Fruit fly (Drosophila melanogaster) whole organism, embryonic: ENCODE measurements around the gene rols.

ENCODE experiments used
- Aef1 ChIP-seq: fragments of 200-800 bp; sonication (Bioruptor generic); IDR thresholded peaks from 3 replicates; pipeline ENCODE4 v1.3.6; 2022; ENCODE audit warnings: missing biosample characterization, missing genetic modification characterization
- Asciz ChIP-seq: fragments of 200-800 bp; sonication (Bioruptor generic); optimal IDR thresholded peaks from 2 replicates; lab custom pipeline; 2017; ENCODE audit warnings: missing biosample characterization, mild to moderate bottlenecking, missing genetic modification characterization, missing genetic modification reagents
- B-H2 ChIP-seq: fragments of 200-800 bp; sonication (Bioruptor generic); optimal IDR thresholded peaks from 2 replicates; lab custom pipeline; 2018; ENCODE audit warnings: missing biosample characterization, mild to moderate bottlenecking, missing genetic modification characterization
- BEAF-32 ChIP-seq: fragments of 200-800 bp; sonication (Bioruptor generic); optimal IDR thresholded peaks from 3 replicates; lab custom pipeline; 2017; ENCODE audit warnings: missing biosample characterization, missing genetic modification characterization, mild to moderate bottlenecking, moderate library complexity, missing genetic modification reagents
- CG10462 ChIP-seq: fragments of 200-800 bp; sonication (Bioruptor generic); optimal IDR thresholded peaks from 2 replicates; lab custom pipeline; 2016; ENCODE audit warnings: missing biosample characterization, missing genetic modification characterization
- CG10565 ChIP-seq: fragments of 200-800 bp; sonication (Bioruptor generic); optimal IDR thresholded peaks from 3 replicates; lab custom pipeline; 2016; ENCODE audit warnings: missing biosample characterization, mild to moderate bottlenecking, missing genetic modification characterization
- CG11695 ChIP-seq: fragments of 200-800 bp; sonication (Bioruptor generic); IDR thresholded peaks from 3 replicates; pipeline ENCODE4 v1.3.6; 2022; ENCODE audit warnings: missing biosample characterization, missing genetic modification characterization
- CG12155 ChIP-seq: fragments of 200-800 bp; sonication (Bioruptor generic); optimal IDR thresholded peaks from 3 replicates; lab custom pipeline; 2016; ENCODE audit warnings: missing biosample characterization, missing genetic modification characterization
- CG12299 ChIP-seq: fragments of 200-800 bp; sonication (Bioruptor generic); optimal IDR thresholded peaks from 2 replicates; lab custom pipeline; 2018; ENCODE audit warnings: missing biosample characterization, mild to moderate bottlenecking, missing genetic modification characterization
- CG13287 ChIP-seq: fragments of 200-800 bp; sonication (Bioruptor generic); IDR thresholded peaks from 2 replicates; pipeline ENCODE4 v1.3.6; 2022; ENCODE audit warnings: missing biosample characterization, missing genetic modification characterization; ENCODE audit not compliant: partially characterized antibody
- CG13894 ChIP-seq: fragments of 200-800 bp; sonication (Bioruptor generic); optimal IDR thresholded peaks from 3 replicates; lab custom pipeline; 2018; ENCODE audit warnings: missing biosample characterization, mild to moderate bottlenecking, missing genetic modification characterization, moderate library complexity
- CG14667 ChIP-seq: fragments of 200-800 bp; sonication (Bioruptor generic); IDR thresholded peaks from 2 replicates; pipeline ENCODE4 v1.3.6; 2022; ENCODE audit warnings: missing biosample characterization, missing genetic modification characterization
- CG1529 ChIP-seq: fragments of 200-800 bp; sonication (Bioruptor generic); optimal IDR thresholded peaks from 3 replicates; lab custom pipeline; 2018; ENCODE audit warnings: missing biosample characterization, missing genetic modification characterization
- CG1603 ChIP-seq: fragments of 200-800 bp; sonication (Bioruptor generic); optimal IDR thresholded peaks from 2 replicates; lab custom pipeline; 2019; ENCODE audit warnings: missing biosample characterization, mild to moderate bottlenecking, missing genetic modification characterization, moderate library complexity
- CG17328 ChIP-seq: fragments of 200-800 bp; sonication (Bioruptor generic); IDR thresholded peaks from 2 replicates; pipeline ENCODE4 v1.3.6; 2022; ENCODE audit warnings: missing biosample characterization, missing genetic modification characterization
- CG17359 ChIP-seq: fragments of 200-800 bp; sonication (Bioruptor generic); optimal IDR thresholded peaks from 3 replicates; lab custom pipeline; 2018; ENCODE audit warnings: missing biosample characterization, mild to moderate bottlenecking, missing genetic modification characterization, moderate library complexity
- CG3726 ChIP-seq: fragments of 200-800 bp; sonication (Bioruptor generic); IDR thresholded peaks from 3 replicates; pipeline ENCODE4, ENCODE4 v1.3.6; 2022; ENCODE audit warnings: missing biosample characterization, missing genetic modification characterization
- CG4328 ChIP-seq: fragments of 200-800 bp; sonication (Bioruptor generic); optimal IDR thresholded peaks from 3 replicates; lab custom pipeline; 2017; ENCODE audit warnings: missing biosample characterization, missing genetic modification reagents, missing genetic modification characterization
- CG4360 ChIP-seq: fragments of 200-800 bp; sonication (Bioruptor generic); IDR thresholded peaks from 2 replicates; pipeline ENCODE4 v1.3.6; 2022; ENCODE audit warnings: missing biosample characterization, missing genetic modification characterization
- CG43689 ChIP-seq: fragments of 200-800 bp; sonication (Bioruptor generic); IDR thresholded peaks from 2 replicates; pipeline ENCODE4 v1.3.6; 2022; ENCODE audit warnings: missing biosample characterization, missing genetic modification characterization
- CG6813 ChIP-seq: fragments of 200-800 bp; sonication (Bioruptor generic); optimal IDR thresholded peaks from 2 replicates; lab custom pipeline; 2017; ENCODE audit warnings: missing biosample characterization, missing genetic modification characterization, mild to moderate bottlenecking, moderate library complexity, missing genetic modification reagents
- CG7357 ChIP-seq: fragments of 200-800 bp; sonication (Bioruptor generic); IDR thresholded peaks from 3 replicates; pipeline ENCODE4 v1.3.6; 2022; ENCODE audit warnings: missing biosample characterization, missing genetic modification characterization
- CG8281 ChIP-seq: fragments of 200-800 bp; sonication (Bioruptor generic); optimal IDR thresholded peaks from 2 replicates; lab custom pipeline; 2018; ENCODE audit warnings: missing biosample characterization, mild to moderate bottlenecking, missing genetic modification characterization, moderate library complexity
- Doc3 ChIP-seq: fragments of 200-800 bp; sonication (Bioruptor generic); IDR thresholded peaks from 3 replicates; pipeline ENCODE4 v1.3.6; 2022; ENCODE audit warnings: missing biosample characterization, missing genetic modification characterization; ENCODE audit not compliant: partially characterized antibody
- H15 ChIP-seq: fragments of 200-800 bp; sonication (Bioruptor generic); IDR thresholded peaks from 3 replicates; pipeline ENCODE4 v1.3.6; 2022; ENCODE audit warnings: missing biosample characterization, missing genetic modification characterization
- Mad ChIP-seq: fragments of 200-800 bp; sonication (Bioruptor generic); optimal IDR thresholded peaks from 2 replicates; lab custom pipeline; 2016; ENCODE audit warnings: missing biosample characterization, missing genetic modification characterization
- Med ChIP-seq: fragments of 200-800 bp; sonication (Bioruptor generic); peaks from one replicate; lab custom pipeline; 2016; ENCODE audit warnings: missing biosample characterization, missing genetic modification characterization, mild to moderate bottlenecking, inconsistent platforms, moderate library complexity
- NC2α ChIP-seq: fragments of 200-800 bp; sonication (Bioruptor generic); optimal IDR thresholded peaks from 2 replicates; lab custom pipeline; 2016; ENCODE audit warnings: missing biosample characterization, missing genetic modification characterization
- NfI ChIP-seq: fragments of 200-800 bp; sonication (Bioruptor generic); optimal IDR thresholded peaks from 3 replicates; lab custom pipeline; 2018; ENCODE audit warnings: missing biosample characterization, mild to moderate bottlenecking, missing genetic modification characterization, moderate library complexity
- Oaz ChIP-seq: fragments of 200-800 bp; sonication (Bioruptor generic); IDR thresholded peaks from 2 replicates; pipeline ENCODE4 v1.3.6; 2022; ENCODE audit warnings: missing biosample characterization, missing genetic modification characterization
- Side ChIP-seq: fragments of 200-800 bp; sonication (Bioruptor generic); optimal IDR thresholded peaks from 2 replicates; lab custom pipeline; 2016; ENCODE audit warnings: missing biosample characterization, missing genetic modification characterization
- Spps ChIP-seq: fragments of 200-800 bp; sonication (Bioruptor generic); optimal IDR thresholded peaks from 2 replicates; lab custom pipeline; 2018; ENCODE audit warnings: missing biosample characterization, mild to moderate bottlenecking, missing genetic modification characterization
- chif ChIP-seq, 2 experiments: fragments of 200-800 bp; sonication (Bioruptor generic); optimal IDR thresholded peaks; 3 replicates each; lab custom pipeline; 2016; ENCODE audit warnings: missing biosample characterization in 2 of 2, missing genetic modification characterization in 2 of 2
- chm ChIP-seq: fragments of 200-800 bp; sonication (Bioruptor generic); IDR thresholded peaks from 2 replicates; pipeline ENCODE4 v1.3.6; 2022; ENCODE audit warnings: missing biosample characterization, missing genetic modification characterization
- crc ChIP-seq: fragments of 200-800 bp; sonication (Bioruptor generic); optimal IDR thresholded peaks from 2 replicates; lab custom pipeline; 2016; ENCODE audit warnings: missing biosample characterization, missing genetic modification characterization
- cwo ChIP-seq: fragments of 200-800 bp; sonication (Bioruptor generic); optimal IDR thresholded peaks from 3 replicates; lab custom pipeline; 2017; ENCODE audit warnings: missing biosample characterization, missing genetic modification characterization, mild to moderate bottlenecking, moderate library complexity, missing genetic modification reagents
- disco-r ChIP-seq: fragments of 200-800 bp; sonication (Bioruptor generic); optimal IDR thresholded peaks from 2 replicates; lab custom pipeline; 2016; ENCODE audit warnings: missing biosample characterization, missing genetic modification characterization
- emc ChIP-seq: fragments of 200-800 bp; sonication (Bioruptor generic); optimal IDR thresholded peaks from 2 replicates; lab custom pipeline; 2016; ENCODE audit warnings: missing biosample characterization, missing genetic modification characterization
- fu2 ChIP-seq: fragments of 200-800 bp; sonication (Bioruptor generic); optimal IDR thresholded peaks from 2 replicates; lab custom pipeline; 2016; ENCODE audit warnings: missing biosample characterization, missing genetic modification characterization
- h ChIP-seq: fragments of >200 bp; optimal IDR thresholded peaks from 2 replicates; lab custom pipeline; 2017
- hth ChIP-seq: fragments of >200 bp; optimal IDR thresholded peaks from 2 replicates; lab custom pipeline; 2017; ENCODE audit warnings: inconsistent platforms
- insv ChIP-seq, 2 experiments: fragments of 200-800 bp; sonication (Bioruptor generic); optimal IDR thresholded peaks; 3 replicates each; lab custom pipeline; 2016 to 2018; ENCODE audit warnings: missing biosample characterization in 2 of 2, missing genetic modification characterization in 2 of 2
- nerfin-2 ChIP-seq: fragments of 200-800 bp; sonication (Bioruptor generic); IDR thresholded peaks from 2 replicates; pipeline ENCODE4 v1.3.6; 2022; ENCODE audit warnings: missing biosample characterization, missing genetic modification characterization; ENCODE audit not compliant: partially characterized antibody
- odd ChIP-seq: fragments of 200-800 bp; sonication (Bioruptor generic); optimal IDR thresholded peaks from 2 replicates; lab custom pipeline; 2017; ENCODE audit warnings: missing biosample characterization, mild to moderate bottlenecking, missing genetic modification characterization
- prd ChIP-seq, 3 experiments: fragments of >200 bp in 2 of 3; fragments of 200-800 bp in 1 of 3; sonication (Bioruptor generic) in 1 of 3; optimal IDR thresholded peaks in 2 of 3; IDR thresholded peaks in 1 of 3; 2 replicates in 2 of 3; 3 replicates in 1 of 3; pipeline versions ENCODE4 v1.3.6 to Lab custom; 2017 to 2022; ENCODE audit warnings: missing biosample characterization in 1 of 3, missing genetic modification characterization in 1 of 3
- sens ChIP-seq: fragments of 200-800 bp; sonication (Bioruptor generic); peaks from one replicate; lab custom pipeline; 2016; ENCODE audit warnings: missing biosample characterization, missing genetic modification characterization
- twi ChIP-seq: fragments of 200-800 bp; optimal IDR thresholded peaks from 2 replicates; lab custom pipeline; 2019; ENCODE audit warnings: missing biosample characterization, mild to moderate bottlenecking, missing genetic modification characterization, moderate library complexity
- vfl ChIP-seq: fragments of 200-800 bp; sonication (Bioruptor generic); optimal IDR thresholded peaks from 2 replicates; lab custom pipeline; 2016; ENCODE audit warnings: missing biosample characterization, missing genetic modification characterization
- yki ChIP-seq: fragments of >200 bp; optimal IDR thresholded peaks from 3 replicates; lab custom pipeline; 2018

rols gene

DNA sequence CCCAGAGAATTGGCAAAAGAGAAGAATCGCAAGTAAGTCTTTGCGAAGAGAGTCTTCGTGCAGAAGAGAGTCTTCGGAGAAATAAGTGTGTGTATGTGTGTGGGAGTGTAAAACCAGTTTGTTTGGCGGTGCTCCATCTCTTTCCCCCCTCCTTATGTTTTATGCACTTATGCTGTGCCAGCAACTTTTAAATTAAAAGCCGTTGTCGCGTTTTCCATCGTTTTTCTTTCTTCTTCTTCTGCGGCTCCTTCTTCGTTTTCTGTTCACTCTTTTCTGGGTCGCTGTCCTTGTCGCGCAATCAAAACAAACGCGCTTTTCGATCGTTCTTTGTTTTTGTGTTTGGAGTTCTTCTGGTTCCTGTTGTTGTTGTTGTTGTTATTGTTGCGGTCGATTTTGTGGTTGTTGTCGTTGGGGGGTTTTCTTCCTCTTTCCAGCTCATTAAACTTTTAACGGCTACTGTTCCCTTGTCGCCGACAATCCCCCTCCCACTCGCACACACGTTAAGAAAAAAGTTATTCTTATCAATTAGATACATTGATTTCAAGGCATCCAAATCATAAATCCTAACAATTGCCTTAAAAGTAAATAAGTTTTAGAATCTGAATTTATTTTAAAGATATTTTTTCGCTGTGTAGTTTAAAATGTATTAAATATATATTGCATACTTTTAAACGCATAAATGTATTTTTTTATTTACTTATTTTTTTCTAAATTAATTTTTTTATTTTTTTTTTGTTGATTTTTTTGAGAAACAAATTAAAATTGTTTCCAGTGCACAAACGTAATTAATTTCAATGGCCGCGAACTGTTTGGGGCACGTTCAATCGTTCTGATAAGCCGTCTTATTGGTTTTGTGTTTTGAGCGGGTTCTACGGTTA lies 46.7 kb upstream of the rols start (continued):
- TF ChIP-seq Asciz (GFP tag; lab: Kevin White, UChicago) (peak; percentile 83), BEAF-32 (GFP tag; lab: Kevin White, UChicago) (no peak), nerfin-2 (GFP tag; lab: Robert Waterston, UW) (no peak), prd (optimal IDR thresholded peaks at IDR 0.05; lab: Kevin White, UChicago) (no peak), prd (GFP tag; IDR thresholded peaks at IDR 0.05; lab: Robert Waterston, UW) (peak; percentile 71), CG43689 (GFP tag; lab: Robert Waterston, UW) (no peak), NfI (GFP tag; lab: Kevin White, UChicago) (peak; percentile 64), CG13287 (no peak), CG6813 (peak; percentile 54), emc (GFP tag; lab: Kevin White, UChicago) (no peak), cwo (GFP tag; lab: Kevin White, UChicago) (peak; percentile 77), disco-r (GFP tag; lab: Kevin White, UChicago) (no peak), CG11695 (GFP tag; lab: Robert Waterston, UW) (peak; percentile 87), CG12299 (peak; percentile 52), CG4328 (GFP tag; lab: Kevin White, UChicago) (peak; percentile 57), Spps (tag; lab: Kevin White, UChicago) (peak; percentile 95), fu2 (GFP tag; lab: Kevin White, UChicago) (no peak), insv (GFP tag; optimal IDR thresholded peaks at IDR 0.05; lab: Kevin White, UChicago) (peak in 1 of 2 experiments; percentile 76), vfl (no peak), Side (GFP tag; lab: Kevin White, UChicago) (no peak), CG4360 (GFP tag; lab: Robert Waterston, UW) (peak; percentile 91), twi (tag; lab: Kevin White, UChicago) (peak; percentile 88), NC2α (GFP tag; lab: Kevin White, UChicago) (no peak), chif (GFP tag; optimal IDR thresholded peaks at IDR 0.05; lab: Kevin White, UChicago) (peak in 1 of 2 experiments; percentile 54), Aef1 (GFP tag; lab: Robert Waterston, UW) (peak; percentile 55), Doc3 (GFP tag; lab: Robert Waterston, UW) (no peak), CG12155 (GFP tag; lab: Kevin White, UChicago) (peak; percentile 44), H15 (GFP tag; lab: Robert Waterston, UW) (0 out of 3 replicates have a peak, but pooled peaks have one; percentile 46), CG1603 (tag; lab: Kevin White, UChicago) (peak; percentile 21), CG7357 (GFP tag; lab: Robert Waterston, UW) (peak; percentile 40; the same call in 1 of the 3 replicates), CG8281 (tag; lab: Kevin White, UChicago) (peak; percentile 71), B-H2 (no peak), CG17328 (GFP tag; lab: Robert Waterston, UW) (peak; percentile 73), yki (lab: Kevin White, UChicago) (no peak), h (lab: Kevin White, UChicago) (no peak), hth (lab: Kevin White, UChicago) (no peak), sens (GFP tag; lab: Kevin White, UChicago) (peak; percentile 95), CG3726 (GFP tag; lab: Robert Waterston, UW) (peak; percentile 63; the same call in 1 of the 3 replicates), CG1529 (GFP tag; lab: Kevin White, UChicago) (peak; percentile 11), CG10565 (GFP tag; lab: Kevin White, UChicago) (no peak), Oaz (GFP tag; lab: Robert Waterston, UW) (no peak), CG17359 (tag; lab: Kevin White, UChicago) (peak; percentile 88), crc (GFP tag; lab: Kevin White, UChicago) (no peak), Med (GFP tag; lab: Kevin White, UChicago) (peak; percentile 72), chm (GFP tag; lab: Robert Waterston, UW) (no peak), CG13894 (no peak), CG14667 (peak; percentile 58; the same call in 1 of the 2 replicates), Mad (GFP tag; lab: Kevin White, UChicago) (no peak), CG10462 (GFP tag; lab: Kevin White, UChicago) (peak; percentile 29), odd (GFP tag; lab: Kevin White, UChicago) (peak; percentile 81)
